Fruit fly (Drosophila melanogaster) whole organism, adult: Measurements from ENCODE around the gene CG5377.

Source experiments
- CG11617 ChIP-seq: fragments of 200-800 bp; sonication (Bioruptor generic); optimal IDR thresholded peaks from 2 replicates; lab custom pipeline; 2017; ENCODE audit warnings: mild to moderate bottlenecking, missing biosample characterization, missing genetic modification reagents, missing genetic modification characterization
- CG12768 ChIP-seq: fragments of 200-800 bp; sonication (Bioruptor generic); optimal IDR thresholded peaks from 2 replicates; lab custom pipeline; 2017; ENCODE audit warnings: missing biosample characterization, missing genetic modification characterization, mild to moderate bottlenecking, moderate library complexity, missing genetic modification reagents
- CG33017 ChIP-seq: fragments of 200-800 bp; sonication (Bioruptor generic); optimal IDR thresholded peaks from 2 replicates; lab custom pipeline; 2018; ENCODE audit warnings: missing biosample characterization, mild to moderate bottlenecking, missing genetic modification characterization, moderate library complexity
- CG5204 ChIP-seq: fragments of 200-800 bp; sonication (Bioruptor generic); optimal IDR thresholded peaks from 2 replicates; lab custom pipeline; 2016; ENCODE audit warnings: missing biosample characterization, missing genetic modification characterization
- Clk ChIP-seq: fragments of 200-800 bp; sonication (Bioruptor generic); optimal IDR thresholded peaks from 2 replicates; lab custom pipeline; 2017; ENCODE audit warnings: missing biosample characterization, missing genetic modification characterization
- Mnt ChIP-seq: fragments of 200-800 bp; sonication (Bioruptor generic); optimal IDR thresholded peaks from 2 replicates; lab custom pipeline; 2016; ENCODE audit warnings: missing biosample characterization, mild to moderate bottlenecking, missing genetic modification characterization
- cic ChIP-seq: fragments of 200-800 bp; sonication (Bioruptor generic); optimal IDR thresholded peaks from 2 replicates; lab custom pipeline; 2017; ENCODE audit warnings: missing biosample characterization, mild to moderate bottlenecking, missing genetic modification characterization, moderate library complexity
- cnc ChIP-seq, 2 experiments: fragments of >200 bp; optimal IDR thresholded peaks; 2 replicates each; lab custom pipeline; 2017
- ovo ChIP-seq: fragments of 200-800 bp; sonication (Bioruptor generic); optimal IDR thresholded peaks from 2 replicates; lab custom pipeline; 2016; ENCODE audit warnings: missing biosample characterization, missing genetic modification characterization
- tj ChIP-seq: fragments of 200-800 bp; sonication (Bioruptor generic); optimal IDR thresholded peaks from 3 replicates; lab custom pipeline; 2017; ENCODE audit warnings: missing biosample characterization, mild to moderate bottlenecking, missing genetic modification characterization, moderate library complexity
- toe ChIP-seq: fragments of 200-800 bp; sonication (Bioruptor generic); optimal IDR thresholded peaks from 2 replicates; lab custom pipeline; 2016; ENCODE audit warnings: missing biosample characterization, missing genetic modification characterization

dm6 chr3R:22447874-22448254 is 20.1 kb downstream of the CG5377 start, which contains the start of gene CG34376:
- peak; percentile 74 for TF ChIP-seq CG12768 (GFP tag; lab: Kevin White, UChicago)
- TF ChIP-seq tj (GFP tag; lab: Kevin White, UChicago): no peak
- no peak for TF ChIP-seq Clk (GFP tag; lab: Kevin White, UChicago)
- no peak for TF ChIP-seq cnc (optimal IDR thresholded peaks at IDR 0.05; lab: Kevin White, UChicago)
- TF ChIP-seq toe (GFP tag; lab: Kevin White, UChicago): no peak
- TF ChIP-seq CG33017: no peak
- TF ChIP-seq CG5204 (GFP tag; lab: Kevin White, UChicago): peak; percentile 8
- peak; percentile 21 for TF ChIP-seq CG11617
- TF ChIP-seq ovo (GFP tag; lab: Kevin White, UChicago): no peak
- TF ChIP-seq cic (GFP tag; lab: Kevin White, UChicago): peak; percentile 60
- TF ChIP-seq Mnt (GFP tag; lab: Kevin White, UChicago): peak; percentile 79
